Worm (Caenorhabditis elegans) whole organism, young adult: Measurements from ENCODE around the gene str-256.

Experiments used
- C17E4.6 ChIP-seq: fragments of 200-800 bp; sonication (Bioruptor generic); IDR thresholded peaks from 2 replicates; pipeline ENCODE4 v1.3.6; 2022; ENCODE audit warnings: missing genetic modification reagents, missing genetic modification characterization, missing compliant biosample characterization
- F22D6.2 ChIP-seq: sonication (generic microtip); optimal IDR thresholded peaks from 2 replicates; lab custom pipeline; 2016; ENCODE audit warnings: mild to moderate bottlenecking, missing genetic modification characterization, missing compliant biosample characterization
- F23B12.7 ChIP-seq: sonication (generic microtip); optimal IDR thresholded peaks from 2 replicates; lab custom pipeline; 2017; ENCODE audit warnings: missing genetic modification characterization, mild to moderate bottlenecking, missing compliant biosample characterization, antibody characterized with exemption, moderate library complexity; ENCODE audit not compliant: insufficient read depth
- F57A8.1 ChIP-seq: fragments of 200-800 bp; sonication (Bioruptor generic); optimal IDR thresholded peaks from 2 replicates; lab custom pipeline; 2018; ENCODE audit warnings: mild to moderate bottlenecking, missing genetic modification characterization, moderate library complexity, missing compliant biosample characterization
- F57C9.4 ChIP-seq: sonication (generic microtip); optimal IDR thresholded peaks from 2 replicates; lab custom pipeline; 2017; ENCODE audit warnings: mild to moderate bottlenecking, missing genetic modification characterization, missing compliant biosample characterization
- Y67H2A.10 ChIP-seq: fragments of 200-800 bp; sonication (Bioruptor generic); conservative IDR thresholded peaks from 2 replicates; pipeline ENCODE4 v1.3.6; 2022; ENCODE audit warnings: missing genetic modification reagents, missing genetic modification characterization, missing compliant biosample characterization
- ZK185.1 ChIP-seq: sonication (generic microtip); optimal IDR thresholded peaks from 2 replicates; lab custom pipeline; 2016; ENCODE audit warnings: mild to moderate bottlenecking, missing genetic modification characterization, missing compliant biosample characterization; ENCODE audit not compliant: poor library complexity, severe bottlenecking
- ama-1 ChIP-seq, 3 experiments: fragments of 150-350 bp in 1 of 3; sonication (generic microtip) in 2 of 3; optimal IDR thresholded peaks; 2 replicates each; lab custom pipeline; 2014 to 2018; ENCODE audit warnings: missing biosample characterization in 2 of 3, missing genetic modification characterization in 2 of 3, missing genetic modification reagents in 2 of 3
- aptf-2 ChIP-seq: fragments of 200-800 bp; sonication (Bioruptor generic); conservative IDR thresholded peaks from 2 replicates; pipeline ENCODE4 v1.3.6; 2022; ENCODE audit warnings: missing genetic modification reagents, missing genetic modification characterization, missing compliant biosample characterization
- athp-1 ChIP-seq: sonication (generic microtip); optimal IDR thresholded peaks from 2 replicates; lab custom pipeline; 2017; ENCODE audit warnings: mild to moderate bottlenecking, missing genetic modification characterization, missing compliant biosample characterization
- attf-6 ChIP-seq: fragments of 200-800 bp; sonication (Bioruptor generic); IDR thresholded peaks from 2 replicates; pipeline ENCODE4 v1.3.6; 2022; ENCODE audit warnings: missing genetic modification reagents, missing genetic modification characterization, missing compliant biosample characterization
- bed-2 ChIP-seq: fragments of 200-800 bp; sonication (Bioruptor generic); IDR thresholded peaks from 2 replicates; pipeline ENCODE4 v1.3.6; 2022; ENCODE audit warnings: missing genetic modification reagents, missing genetic modification characterization, missing compliant biosample characterization
- ceh-40 ChIP-seq: fragments of 200-800 bp; sonication (Bioruptor generic); IDR thresholded peaks from 2 replicates; pipeline ENCODE4 v1.3.6; 2022; ENCODE audit warnings: missing genetic modification characterization, missing compliant biosample characterization
- ceh-91 ChIP-seq: fragments of 200-800 bp; sonication (Bioruptor generic); IDR thresholded peaks from 2 replicates; pipeline ENCODE4 v1.3.6; 2022; ENCODE audit warnings: missing genetic modification reagents, missing genetic modification characterization, missing compliant biosample characterization
- egrh-3 ChIP-seq: fragments of 200-800 bp; sonication (Bioruptor generic); IDR thresholded peaks from 2 replicates; pipeline ENCODE4 v1.3.6; 2022; ENCODE audit warnings: missing genetic modification reagents, missing genetic modification characterization, missing compliant biosample characterization
- gei-17 ChIP-seq: fragments of 200-800 bp; sonication (Bioruptor generic); optimal IDR thresholded peaks from 2 replicates; lab custom pipeline; 2018; ENCODE audit warnings: mild to moderate bottlenecking, missing genetic modification characterization, missing compliant biosample characterization
- hlh-26 ChIP-seq: fragments of 200-800 bp; sonication (Bioruptor generic); conservative IDR thresholded peaks from 2 replicates; pipeline ENCODE4 v1.3.6; 2022; ENCODE audit warnings: missing genetic modification reagents, missing genetic modification characterization, missing compliant biosample characterization
- hmg-1.2 ChIP-seq: fragments of 200-800 bp; sonication (Bioruptor generic); IDR thresholded peaks from 2 replicates; pipeline ENCODE4 v1.3.6; 2022; ENCODE audit warnings: missing genetic modification reagents, missing genetic modification characterization, missing compliant biosample characterization
- hsf-1 ChIP-seq: fragments of 200-800 bp; sonication (Bioruptor generic); IDR thresholded peaks from 2 replicates; pipeline ENCODE4 v1.3.6; 2022; ENCODE audit warnings: missing genetic modification reagents, missing genetic modification characterization, missing compliant biosample characterization
- let-607 ChIP-seq, 2 experiments: fragments of 200-800 bp in 1 of 2; sonication (Bioruptor generic) in 1 of 2; sonication (generic microtip) in 1 of 2; optimal IDR thresholded peaks; 2 replicates each; lab custom pipeline; 2016 to 2018; ENCODE audit warnings: mild to moderate bottlenecking in 2 of 2, missing compliant biosample characterization in 2 of 2, missing genetic modification characterization in 2 of 2, moderate library complexity in 2 of 2, missing genotype in 1 of 2
- nfya-2 ChIP-seq: fragments of 200-800 bp; sonication (Bioruptor generic); IDR thresholded peaks from 2 replicates; pipeline ENCODE4 v1.3.6; 2022; ENCODE audit warnings: missing genetic modification reagents, missing genetic modification characterization, missing compliant biosample characterization
- nhr-80 ChIP-seq: sonication (generic microtip); optimal IDR thresholded peaks from 2 replicates; lab custom pipeline; 2016; ENCODE audit warnings: missing genetic modification characterization, missing compliant biosample characterization
- pbrm-1 ChIP-seq: fragments of 200-800 bp; sonication (Bioruptor generic); IDR thresholded peaks from 2 replicates; pipeline ENCODE4 v1.3.6; 2022; ENCODE audit warnings: missing genetic modification reagents, missing genetic modification characterization, missing compliant biosample characterization
- pha-4 ChIP-seq: fragments of 150-350 bp; sonication (generic microtip); optimal IDR thresholded peaks from 2 replicates; lab custom pipeline; 2014; ENCODE audit warnings: missing biosample characterization, missing genetic modification reagents, missing genetic modification characterization
- rpc-1 ChIP-seq, 2 experiments: fragments of 150-350 bp in 1 of 2; sonication (generic microtip) in 1 of 2; optimal IDR thresholded peaks; 2 replicates each; lab custom pipeline; 2014 to 2018; ENCODE audit warnings: missing biosample characterization in 1 of 2, missing genetic modification characterization in 1 of 2, missing genetic modification reagents in 1 of 2, missing genotype in 1 of 2
- snpc-1.3 ChIP-seq: sonication (generic microtip); optimal IDR thresholded peaks from 2 replicates; lab custom pipeline; 2017; ENCODE audit warnings: missing genetic modification characterization, mild to moderate bottlenecking, missing compliant biosample characterization, antibody characterized with exemption, moderate library complexity, missing genotype, missing genetic modification reagents; ENCODE audit not compliant: insufficient read depth
- snpc-4 ChIP-seq, 5 experiments: fragments of 150-350 bp in 1 of 5; sonication (generic microtip) in 4 of 5; optimal IDR thresholded peaks; 2 replicates each; lab custom pipeline; 2014 to 2018; ENCODE audit warnings: missing genetic modification characterization in 5 of 5, missing biosample characterization in 3 of 5, antibody characterized with exemption in 2 of 5, mild to moderate bottlenecking in 2 of 5, missing compliant biosample characterization in 2 of 5, missing genotype in 2 of 5, moderate library complexity in 2 of 5, missing genetic modification reagents in 1 of 5
- tbp1 ChIP-seq: fragments of 200-800 bp; sonication (Bioruptor generic); optimal IDR thresholded peaks from 2 replicates; lab custom pipeline; 2018; ENCODE audit warnings: mild to moderate bottlenecking, missing genetic modification characterization, missing compliant biosample characterization
- unc-62 ChIP-seq: fragments of 150-350 bp; optimal IDR thresholded peaks from 2 replicates; lab custom pipeline; 2014; ENCODE audit warnings: missing biosample characterization, missing genetic modification reagents, missing genetic modification characterization
- zfh-2 ChIP-seq: fragments of 200-800 bp; sonication (Bioruptor generic); conservative IDR thresholded peaks from 2 replicates; pipeline ENCODE4 v1.3.6; 2022; ENCODE audit warnings: missing genetic modification reagents, missing genetic modification characterization, missing compliant biosample characterization
- ztf-26 ChIP-seq: sonication (generic microtip); optimal IDR thresholded peaks from 2 replicates; lab custom pipeline; 2017; ENCODE audit warnings: missing genetic modification characterization, missing compliant biosample characterization

str-256 gene

ce11 chrV:491432-491831 is 9.7 kb downstream of the str-256 start, which contains the start of gene str-196:
TSS of gene str-196 (plus strand) at chrV:491732.
- TF ChIP-seq aptf-2 = no peak
- TF ChIP-seq hsf-1 = no peak
- no peak for TF ChIP-seq tbp1
- no peak for TF ChIP-seq pha-4 (tag; lab: Kevin White, UChicago)

ce11 chrV:489320-489719 is 11.8 kb downstream of the str-256 start, which contains the start of gene nhr-106:
TSS of gene nhr-106 (plus strand) at chrV:489620.
- TF ChIP-seq hlh-26 = no peak
- peak; percentile 27 for TF ChIP-seq nhr-80 (tag; lab: Kevin White, UChicago)
- TF ChIP-seq F57A8.1 = no peak

- peak; percentile 13; the same call in 1 of the 2 replicates for TF ChIP-seq hmg-1.2
- no peak for TF ChIP-seq attf-6 (GFP tag; lab: Robert Waterston, UW)
- TF ChIP-seq F23B12.7 (tag; lab: Kevin White, UChicago) = no peak
- TF ChIP-seq unc-62 = no peak
- TF ChIP-seq nfya-2 (GFP tag; lab: Robert Waterston, UW) = no peak
- no peak for TF ChIP-seq snpc-1.3 (tag; lab: Kevin White, UChicago)
- TF ChIP-seq F57C9.4 (tag; lab: Kevin White, UChicago) = no peak
- TF ChIP-seq ceh-40 (GFP tag; lab: Robert Waterston, UW) = no peak
- TF ChIP-seq ceh-91 (GFP tag; lab: Robert Waterston, UW) = no peak
- peak; percentile 58 for TF ChIP-seq zfh-2
- TF ChIP-seq bed-2 = no peak
- no peak for TF ChIP-seq C17E4.6 (GFP tag; lab: Robert Waterston, UW)
- no peak for TF ChIP-seq Y67H2A.10 (GFP tag; lab: Robert Waterston, UW)
- no peak for TF ChIP-seq ztf-26 (tag; lab: Kevin White, UChicago)
- TF ChIP-seq athp-1 (tag; lab: Kevin White, UChicago) = no peak
- TF ChIP-seq ZK185.1 (tag; lab: Kevin White, UChicago) = no peak
- TF ChIP-seq snpc-4 (GFP tag; optimal IDR thresholded peaks at IDR 0.05; lab: Kevin White, UChicago) = no peak
- peak in 2 of 4 experiments; percentile 57 to 72 for TF ChIP-seq snpc-4 (tag; optimal IDR thresholded peaks at IDR 0.05; lab: Kevin White, UChicago)
- TF ChIP-seq egrh-3 (GFP tag; lab: Robert Waterston, UW) = no peak
- TF ChIP-seq ama-1 (optimal IDR thresholded peaks at IDR 0.05; lab: Kevin White, UChicago) = no peak
- TF ChIP-seq ama-1 (GFP tag; optimal IDR thresholded peaks at IDR 0.05; lab: Kevin White, UChicago) = no peak
These were observed 13.2 kb downstream of the str-256 start for ce11 chrV:487980-488379.

- TF ChIP-seq ceh-91 (GFP tag; lab: Robert Waterston, UW) (no peak), F22D6.2 (tag; lab: Kevin White, UChicago) (no peak), rpc-1 (optimal IDR thresholded peaks at IDR 0.05; lab: Kevin White, UChicago) (no peak), rpc-1 (tag; optimal IDR thresholded peaks at IDR 0.05; lab: Kevin White, UChicago) (no peak), let-607 (tag; optimal IDR thresholded peaks at IDR 0.05; lab: Kevin White, UChicago) (no peak)
- TF ChIP-seq, all 124 proteins: peak for 0
These were observed 14.4 kb downstream of the str-256 start, which contains the start of gene nhr-211 for ce11 chrV:486684-487083. TSS of gene nhr-211 (plus strand) at chrV:486984.

ce11 chrV:484285-484890 is 16.7 kb downstream of the str-256 start, which contains the start of gene nhr-212:
TSS of gene nhr-212 (plus strand) at chrV:484857.
- TF ChIP-seq pbrm-1 (GFP tag; lab: Robert Waterston, UW) (no peak), hmg-1.2 (peak; percentile 11; the same call in 1 of the 2 replicates), rpc-1 (optimal IDR thresholded peaks at IDR 0.05; lab: Kevin White, UChicago) (no peak), rpc-1 (tag; optimal IDR thresholded peaks at IDR 0.05; lab: Kevin White, UChicago) (peak; percentile 17), nhr-80 (tag; lab: Kevin White, UChicago) (peak; percentile 4), C17E4.6 (GFP tag; lab: Robert Waterston, UW) (no peak), snpc-4 (GFP tag; optimal IDR thresholded peaks at IDR 0.05; lab: Kevin White, UChicago) (no peak), snpc-4 (tag; optimal IDR thresholded peaks at IDR 0.05; lab: Kevin White, UChicago) (peak in 2 of 4 experiments; percentile 53 to 77), gei-17 (GFP tag; lab: Kevin White, UChicago) (no peak)
